Worm (Caenorhabditis elegans) whole organism, L2 larva: ENCODE measurements around the gene C14A6.3.

Source experiments
- R02D3.7 ChIP-seq: fragments of 150-350 bp; optimal IDR thresholded peaks from 2 replicates; lab custom pipeline; 2014; ENCODE audit warnings: missing biosample characterization, missing genetic modification characterization
- ama-1 ChIP-seq: fragments of 150-350 bp; optimal IDR thresholded peaks from 2 replicates; lab custom pipeline; 2018; ENCODE audit warnings: inconsistent platforms
- lin-13 ChIP-seq: fragments of 150-350 bp; optimal IDR thresholded peaks from 2 replicates; lab custom pipeline; 2014; ENCODE audit warnings: missing biosample characterization, missing genetic modification reagents, missing genetic modification characterization
- nhr-237 ChIP-seq: fragments of 150-350 bp; optimal IDR thresholded peaks from 2 replicates; lab custom pipeline; 2014; ENCODE audit warnings: missing biosample characterization, missing genetic modification characterization
- nhr-6 ChIP-seq: fragments of 150-350 bp; optimal IDR thresholded peaks from 2 replicates; lab custom pipeline; 2014; ENCODE audit warnings: missing biosample characterization, missing genetic modification characterization

- TF ChIP-seq R02D3.7, result no peak
- no peak for TF ChIP-seq lin-13
- TF ChIP-seq nhr-6 (tag; lab: Kevin White, UChicago), result no peak
- no peak for TF ChIP-seq ama-1 (lab: Kevin White, UChicago)
- no peak for TF ChIP-seq nhr-237 (tag; lab: Kevin White, UChicago)
Observed at ce11 chrV:18184910-18185309, 38.7 kb downstream of the C14A6.3 start, which contains the start of gene C31G12.3.
